Worm (Caenorhabditis elegans) whole organism, L4/young adult: ENCODE data around the gene clec-130.
A peak's percentile ranks its signal among the peaks of the same experiment; 100 is the strongest.

Experiments used
- W03F9.2 ChIP-seq: fragments of 150-350 bp; optimal IDR thresholded peaks from 2 replicates; lab custom pipeline; 2014; ENCODE audit warnings: missing biosample characterization, missing genetic modification characterization
- dao-5 ChIP-seq: sonication (generic microtip); optimal IDR thresholded peaks from 2 replicates; lab custom pipeline; 2016; ENCODE audit warnings: missing genotype, missing genetic modification characterization, moderate library complexity, missing compliant biosample characterization
- him-1 ChIP-seq: sonication (generic microtip); optimal IDR thresholded peaks from 2 replicates; lab custom pipeline; 2016; ENCODE audit warnings: missing genotype, missing genetic modification reagents, missing genetic modification characterization, missing compliant biosample characterization

Gene clec-130

DNA sequence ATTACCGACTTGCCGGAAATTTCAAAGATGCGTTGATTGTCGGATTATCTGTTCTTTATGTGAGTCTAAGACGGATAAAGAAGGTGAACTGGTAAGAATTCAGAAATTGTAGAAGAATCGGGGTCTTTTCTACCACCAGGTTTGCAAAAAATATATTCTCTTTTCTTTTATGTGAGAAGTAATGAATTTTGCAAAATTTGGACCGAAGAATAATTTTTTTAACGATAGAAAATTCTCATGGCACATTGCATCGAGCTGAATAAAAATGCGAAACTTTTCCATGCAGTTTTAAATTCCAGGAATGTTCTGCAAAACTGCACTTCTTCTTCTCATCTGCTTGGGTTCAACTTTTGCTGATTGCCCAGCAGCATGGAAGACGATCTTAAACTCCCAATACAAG lies at the start of gene clec-130:
TSS of gene clec-130 (plus strand) at position 301 of the 400 bp plus-strand sequence.
- no peak for TF ChIP-seq him-1 (tag; lab: Kevin White, UChicago)
- no peak for TF ChIP-seq dao-5 (tag; lab: Kevin White, UChicago)
- TF ChIP-seq W03F9.2 (tag; lab: Kevin White, UChicago): no peak

DNA sequence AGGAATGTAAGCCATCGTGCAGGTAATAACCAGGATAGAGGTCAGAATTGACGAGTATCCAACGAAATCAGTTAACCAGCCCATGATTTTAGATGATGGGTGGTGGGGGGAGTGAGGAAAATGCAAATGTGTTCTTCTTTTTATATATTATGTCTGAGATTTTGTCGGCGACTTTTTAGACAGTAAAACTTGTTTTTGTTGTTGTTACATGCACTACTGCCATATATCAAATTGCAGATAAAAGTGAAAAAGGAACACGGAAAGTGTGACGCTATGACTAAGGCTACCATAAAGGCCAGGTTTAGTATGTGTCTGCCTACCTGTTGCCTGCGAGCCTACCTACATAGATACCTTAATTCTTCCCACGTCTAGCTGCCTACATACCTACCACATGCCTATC lies 49.3 kb upstream of the clec-130 start, which contains the start of gene col-72:
TSS of gene col-72 (minus strand) at position 101 of the 400 bp plus-strand sequence.
- TF ChIP-seq dao-5 (tag; lab: Kevin White, UChicago) (no peak), W03F9.2 (tag; lab: Kevin White, UChicago) (no peak)

DNA sequence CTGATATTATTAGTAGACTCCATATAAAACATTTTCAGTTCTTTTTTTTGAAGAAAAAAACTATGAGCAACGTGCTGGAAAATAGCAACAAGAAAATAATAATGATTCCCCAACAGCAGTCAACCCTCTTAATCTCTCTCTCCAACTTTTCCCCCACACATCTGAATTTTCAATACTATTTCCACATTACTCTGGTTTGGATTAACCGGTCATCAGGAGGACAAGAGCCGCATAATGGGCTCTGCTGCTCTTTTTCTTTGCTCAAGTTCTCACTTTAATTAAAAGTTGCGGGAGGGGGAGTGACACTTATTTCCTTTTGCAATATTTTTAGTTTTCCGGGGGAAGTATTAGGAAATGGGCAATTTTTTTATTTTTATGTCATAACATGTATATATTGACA lies 45.9 kb upstream of the clec-130 start:
- no peak for TF ChIP-seq dao-5 (tag; lab: Kevin White, UChicago)
- no peak for TF ChIP-seq him-1 (tag; lab: Kevin White, UChicago)
- no peak for TF ChIP-seq W03F9.2 (tag; lab: Kevin White, UChicago)

DNA sequence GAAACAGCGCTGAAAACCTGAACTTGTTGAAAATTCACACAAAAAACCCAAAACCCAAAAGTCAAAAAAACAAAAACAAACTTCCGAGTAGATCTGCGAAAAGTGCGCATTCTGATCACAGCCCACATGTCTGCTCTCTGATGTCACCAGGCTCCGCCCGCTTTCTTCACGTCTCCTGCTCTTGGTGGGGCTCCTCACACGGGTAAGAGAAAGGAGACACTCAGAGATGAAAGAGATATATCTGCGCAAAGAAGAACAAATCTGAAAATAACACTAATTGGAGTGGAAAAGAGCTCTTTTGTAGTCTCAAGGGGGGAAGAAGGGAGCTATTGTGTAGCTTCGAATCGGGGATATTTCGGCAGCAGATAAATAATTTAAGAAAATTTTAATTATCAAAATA lies 45.1 kb upstream of the clec-130 start, which contains the start of gene ncs-6:
TSS of gene ncs-6 (minus strand) at position 261 of the 400 bp plus-strand sequence.
- no peak for TF ChIP-seq dao-5 (tag; lab: Kevin White, UChicago)

DNA sequence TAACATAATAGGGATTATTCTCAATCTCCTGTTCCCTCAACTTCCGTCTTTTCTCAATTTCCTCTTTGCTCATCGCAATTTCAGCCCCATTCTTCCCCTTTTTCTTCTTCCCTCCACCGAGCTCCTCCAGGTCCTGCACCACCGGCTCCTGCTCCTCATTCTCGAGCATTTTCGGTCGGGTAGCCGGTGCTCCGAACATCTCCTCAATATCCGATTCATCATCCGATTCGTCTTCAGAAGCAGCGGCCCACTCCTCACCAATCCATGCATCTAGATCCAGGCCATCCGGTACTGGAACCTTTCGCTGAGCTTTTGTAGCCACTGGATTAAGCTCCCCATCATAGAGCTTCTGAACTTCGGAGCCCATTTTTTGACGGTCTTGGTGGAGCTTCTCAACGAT lies 33.2 kb upstream of the clec-130 start:
- no peak for TF ChIP-seq him-1 (tag; lab: Kevin White, UChicago)
- no peak for TF ChIP-seq W03F9.2 (tag; lab: Kevin White, UChicago)
- TF ChIP-seq dao-5 (tag; lab: Kevin White, UChicago): no peak

DNA sequence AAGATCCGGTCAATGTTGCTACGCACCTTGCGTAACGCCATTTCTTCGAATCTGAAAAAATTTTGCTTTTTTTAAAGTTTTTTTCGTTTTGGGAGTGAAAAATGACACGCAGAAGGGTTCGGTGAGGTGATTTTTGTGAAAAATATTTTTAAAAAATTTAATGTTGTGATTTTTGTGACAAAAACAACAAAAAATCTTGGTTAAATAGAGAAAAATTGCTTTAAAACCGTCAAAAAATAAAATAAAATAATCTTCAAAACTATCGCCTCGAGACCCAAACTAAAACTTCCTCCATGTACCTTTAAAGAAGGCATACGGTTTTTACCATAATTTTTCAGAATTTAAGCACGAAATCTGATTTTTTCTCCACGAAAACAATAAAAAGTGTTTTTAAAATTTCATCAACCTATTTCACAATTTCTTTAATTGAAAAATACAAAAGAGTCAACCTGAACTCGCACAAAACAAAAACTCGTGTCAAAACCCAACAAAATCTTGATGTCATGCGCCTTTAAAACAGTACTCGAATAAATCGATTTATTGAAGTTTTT lies 26.9 kb upstream of the clec-130 start, which contains the start of gene apd-3:
TSS of gene apd-3 (minus strand) at position 51 of the 551 bp plus-strand sequence.
- no peak for TF ChIP-seq him-1 (tag; lab: Kevin White, UChicago)
- no peak for TF ChIP-seq W03F9.2 (tag; lab: Kevin White, UChicago)
- TF ChIP-seq dao-5 (tag; lab: Kevin White, UChicago): no peak

DNA sequence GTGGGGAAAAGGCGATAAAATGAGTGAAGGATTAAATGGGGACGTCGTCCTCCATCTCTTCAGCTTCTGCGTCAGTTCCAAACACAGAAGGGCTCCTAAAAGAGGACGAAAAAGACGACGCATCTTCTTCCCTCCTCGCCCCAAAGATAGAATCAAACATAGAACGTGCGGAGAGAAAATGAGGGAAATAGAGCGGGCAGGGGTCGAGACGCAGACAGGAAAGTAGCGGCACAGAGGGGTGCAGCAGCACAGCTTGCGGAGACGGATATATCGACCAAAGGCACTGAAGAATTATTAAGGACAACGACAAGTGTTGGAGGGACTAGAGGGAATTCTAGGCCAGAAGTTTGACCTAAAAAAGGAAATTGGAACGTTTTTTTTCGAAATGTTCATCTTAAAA lies 26.1 kb upstream of the clec-130 start:
- TF ChIP-seq dao-5 (tag; lab: Kevin White, UChicago) (no peak), him-1 (tag; lab: Kevin White, UChicago) (peak; percentile 3)

DNA sequence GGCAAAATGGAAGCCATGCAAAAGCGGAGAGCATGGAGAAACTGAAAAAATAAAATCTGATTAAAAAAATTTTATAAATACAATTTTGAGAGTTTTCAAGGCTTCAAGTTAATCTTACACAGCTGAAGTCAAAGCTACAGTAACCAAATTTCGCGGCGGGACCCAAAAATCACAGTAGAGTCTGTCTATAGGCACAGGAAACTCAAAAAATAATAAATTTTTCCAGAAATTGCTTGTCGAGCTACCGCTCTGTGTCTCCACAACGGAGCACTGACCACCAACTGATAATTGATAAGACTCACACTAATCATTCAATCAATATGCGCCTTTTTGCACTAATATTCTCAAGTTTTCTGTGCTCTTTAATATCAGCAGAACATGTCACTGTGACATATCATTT lies 23.0 kb upstream of the clec-130 start, which contains the start of gene W10G11.19:
TSS of gene W10G11.19 (plus strand) at position 301 of the 400 bp plus-strand sequence.
- TF ChIP-seq W03F9.2 (tag; lab: Kevin White, UChicago): no peak
- TF ChIP-seq him-1 (tag; lab: Kevin White, UChicago): no peak
- TF ChIP-seq dao-5 (tag; lab: Kevin White, UChicago): no peak

DNA sequence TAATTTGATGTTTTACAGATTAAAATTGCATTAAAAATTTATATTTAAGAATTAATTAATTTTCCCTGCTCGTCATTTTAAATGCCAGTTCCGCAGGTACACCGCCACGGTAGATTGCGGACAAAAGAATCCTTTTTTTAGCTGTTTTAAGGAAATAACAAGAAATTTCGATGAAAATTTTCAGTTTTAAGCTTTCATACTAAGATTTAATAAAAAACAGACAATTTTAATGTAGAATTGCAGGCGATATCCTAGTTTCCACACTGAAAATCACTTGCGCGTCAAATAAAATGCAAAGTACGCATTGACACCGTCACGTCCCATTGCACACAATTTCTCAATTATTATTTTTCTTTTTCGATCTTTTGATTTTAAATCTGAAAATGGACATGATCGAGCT lies 19.9 kb upstream of the clec-130 start, which contains the start of gene dnc-3:
TSS of gene dnc-3 (plus strand) at position 272 of the 400 bp plus-strand sequence.
- TF ChIP-seq him-1 (tag; lab: Kevin White, UChicago) (no peak), dao-5 (tag; lab: Kevin White, UChicago) (no peak), W03F9.2 (tag; lab: Kevin White, UChicago) (peak; percentile 41)

DNA sequence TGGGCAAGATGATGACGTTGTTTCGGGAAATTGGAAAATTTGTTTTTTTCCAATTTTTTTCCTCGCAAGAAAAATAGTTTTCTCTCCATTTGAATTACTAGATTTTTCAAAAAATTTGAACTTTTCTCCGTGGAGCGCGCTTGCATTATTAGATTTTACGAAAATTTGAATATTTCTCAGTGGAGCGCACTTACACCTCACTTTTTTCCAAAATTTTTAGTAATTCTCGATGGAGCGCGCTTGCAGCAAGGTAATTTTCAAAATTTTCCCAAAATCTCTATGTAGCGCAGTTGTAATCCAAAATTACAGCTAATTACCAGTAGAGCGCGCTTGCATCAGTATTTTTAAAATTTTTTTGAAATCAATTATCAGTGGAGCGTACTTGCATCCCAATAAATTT lies 18.7 kb upstream of the clec-130 start:
- TF ChIP-seq him-1 (tag; lab: Kevin White, UChicago) (no peak), dao-5 (tag; lab: Kevin White, UChicago) (no peak), W03F9.2 (tag; lab: Kevin White, UChicago) (no peak)

DNA sequence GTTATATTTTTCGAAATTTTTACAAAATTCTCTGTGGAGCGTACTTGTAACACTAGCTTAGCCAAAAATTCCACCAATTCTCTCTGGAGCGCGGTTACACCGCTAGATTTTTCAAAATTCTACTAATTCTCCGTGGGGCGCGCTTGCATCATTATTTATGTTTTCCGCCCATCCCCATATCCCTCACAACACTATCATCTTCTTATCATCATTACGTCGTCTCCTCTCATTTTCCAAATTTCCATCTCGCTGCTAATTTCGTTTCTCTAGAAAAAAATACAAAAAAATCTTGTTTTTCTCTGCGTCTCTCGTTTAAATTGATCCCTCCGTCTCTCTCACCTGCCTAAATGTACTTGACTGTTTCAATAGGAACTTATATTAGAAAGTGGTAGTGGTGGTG lies 18.1 kb upstream of the clec-130 start:
- TF ChIP-seq dao-5 (tag; lab: Kevin White, UChicago) (no peak), W03F9.2 (tag; lab: Kevin White, UChicago) (no peak), him-1 (tag; lab: Kevin White, UChicago) (no peak)

DNA sequence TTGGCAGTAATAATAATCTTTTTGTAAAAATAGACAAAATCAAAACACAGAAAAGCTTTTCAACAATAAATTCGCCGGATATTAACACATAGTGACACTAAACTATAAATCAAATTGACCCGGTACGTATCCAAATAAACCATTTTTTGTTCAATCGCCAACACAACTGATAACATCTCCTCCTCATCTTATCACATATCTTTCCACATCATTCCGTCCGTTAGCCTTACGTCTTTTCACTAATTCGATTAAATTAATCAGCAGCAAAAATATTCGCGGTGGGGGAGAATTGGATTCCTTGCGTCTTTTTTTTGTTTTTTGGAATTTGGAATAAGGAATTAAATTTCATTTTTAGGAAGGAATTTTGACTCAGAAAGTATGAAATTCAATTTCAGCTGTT lies 16.8 kb upstream of the clec-130 start:
- TF ChIP-seq W03F9.2 (tag; lab: Kevin White, UChicago): no peak
- TF ChIP-seq him-1 (tag; lab: Kevin White, UChicago): no peak
- no peak for TF ChIP-seq dao-5 (tag; lab: Kevin White, UChicago)

DNA sequence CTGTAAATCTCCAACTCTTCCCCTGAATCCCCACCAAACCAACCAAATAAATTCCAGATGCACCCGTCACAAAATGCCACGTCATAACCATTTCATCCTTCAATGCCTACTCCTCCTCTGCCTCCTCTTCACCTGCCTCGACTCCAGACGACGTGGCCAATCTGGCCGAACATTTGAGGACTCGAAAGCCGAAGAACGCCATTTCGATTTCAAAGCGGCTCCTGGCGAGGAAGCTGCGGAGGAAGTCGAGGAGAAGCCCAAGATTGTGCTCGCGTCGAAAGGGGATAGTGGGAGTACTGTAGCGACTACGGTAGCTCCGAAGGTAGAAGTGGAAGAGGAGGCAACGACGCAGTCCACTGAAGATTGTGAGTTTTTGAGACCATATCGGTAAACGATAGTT lies 15.9 kb upstream of the clec-130 start, which contains the start of gene lgc-45:
TSS of gene lgc-45 (plus strand) at position 56 of the 400 bp plus-strand sequence.
- TF ChIP-seq W03F9.2 (tag; lab: Kevin White, UChicago) (no peak), him-1 (tag; lab: Kevin White, UChicago) (no peak), dao-5 (tag; lab: Kevin White, UChicago) (no peak)

DNA sequence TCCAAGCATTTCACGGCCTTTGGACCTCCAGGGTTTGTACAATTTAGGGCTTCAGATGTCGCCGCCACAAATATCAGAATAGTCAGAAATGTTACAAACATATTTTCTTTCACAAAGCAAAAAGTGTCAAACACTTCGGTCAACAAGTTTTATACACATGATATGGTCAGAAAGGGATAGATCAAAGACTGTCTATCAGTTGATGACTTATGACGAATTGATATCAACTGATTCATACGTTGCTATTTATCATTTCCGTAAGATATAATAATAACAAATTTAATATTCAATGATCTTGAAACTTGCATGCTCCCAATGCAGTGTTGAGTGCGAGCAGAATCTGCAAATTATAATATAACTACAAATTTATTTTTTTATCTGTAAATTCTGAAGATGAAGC lies 12.8 kb upstream of the clec-130 start, which contains the start of gene W10G11.1:
TSS of gene W10G11.1 (minus strand) at position 101 of the 400 bp plus-strand sequence.
- TF ChIP-seq W03F9.2 (tag; lab: Kevin White, UChicago): no peak
- no peak for TF ChIP-seq him-1 (tag; lab: Kevin White, UChicago)
- TF ChIP-seq dao-5 (tag; lab: Kevin White, UChicago): no peak
